Worm (Caenorhabditis elegans): Measurements from ENCODE around the gene haf-8.

DNA sequence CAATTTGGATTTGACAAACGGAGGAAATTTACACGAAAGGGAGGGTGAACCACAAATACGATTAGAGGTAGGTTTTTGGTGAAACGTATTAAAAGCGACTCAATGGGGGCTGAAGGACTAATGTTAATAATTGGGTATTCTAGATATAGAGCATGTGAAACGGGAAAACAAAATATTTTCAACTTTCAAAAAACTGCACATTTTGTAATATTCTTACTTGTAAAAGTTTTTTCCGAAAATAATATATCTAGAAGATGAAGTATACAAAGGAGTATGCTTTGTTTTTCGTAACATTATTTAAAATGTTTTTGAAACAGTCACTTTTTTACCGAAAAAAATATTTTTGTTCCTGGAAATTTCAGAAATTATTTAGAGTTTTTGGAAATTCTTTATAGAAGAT, 42.2 kb upstream of the haf-8 start:
- TF ChIP-seq ama-1 (optimal IDR thresholded peaks at IDR 0.05) (no peak), ets-7 (tag; optimal IDR thresholded peaks at IDR 0.05) (no peak), B0310.2 (tag; optimal IDR thresholded peaks at IDR 0.05) (no peak), sea-1 (GFP tag; conservative IDR thresholded peaks at IDR 0.05) (no peak), pes-1 (GFP tag; IDR thresholded peaks at IDR 0.05) (no peak), tbx-11 (GFP tag; IDR thresholded peaks at IDR 0.05) (no peak), ceh-13 (GFP tag; optimal IDR thresholded peaks at IDR 0.05) (no peak), scrt-1 (GFP tag; IDR thresholded peaks at IDR 0.05) (no peak), hmg-4 (GFP tag; optimal IDR thresholded peaks at IDR 0.05) (no peak), tra-4 (tag; optimal IDR thresholded peaks at IDR 0.05) (no peak), hmbx-1 (tag; optimal IDR thresholded peaks at IDR 0.05) (no peak), aly-1 (tag; optimal IDR thresholded peaks at IDR 0.05) (no peak), flt-1 (GFP tag; IDR thresholded peaks at IDR 0.05) (no peak), tbx-37 (GFP tag; conservative IDR thresholded peaks at IDR 0.05) (no peak)
